Fruit fly (Drosophila melanogaster) whole organism, embryonic: Measurements from ENCODE around the gene CG11698.

Experiments used
- CTCF ChIP-seq: fragments of 200-800 bp; sonication (Bioruptor generic); optimal IDR thresholded peaks from 2 replicates; lab custom pipeline; 2017; ENCODE audit warnings: missing biosample characterization, mild to moderate bottlenecking, missing genetic modification characterization, moderate library complexity
- Dll ChIP-seq: fragments of 200-800 bp; sonication (Bioruptor generic); IDR thresholded peaks from 4 replicates; pipeline ENCODE4 v1.3.6; 2022; ENCODE audit warnings: missing biosample characterization, missing genetic modification characterization; ENCODE audit not compliant: partially characterized antibody
- Hr39 ChIP-seq: fragments of >200 bp; optimal IDR thresholded peaks from 2 replicates; lab custom pipeline; 2017
- ase ChIP-seq: fragments of 200-800 bp; sonication (Bioruptor generic); IDR thresholded peaks from 3 replicates; pipeline ENCODE4 v1.3.6; 2022; ENCODE audit warnings: missing biosample characterization, missing genetic modification characterization
- eyg ChIP-seq: fragments of 200-800 bp; sonication (Bioruptor generic); optimal IDR thresholded peaks from 3 replicates; lab custom pipeline; 2016; ENCODE audit warnings: missing biosample characterization, missing genetic modification characterization
- gt ChIP-seq: fragments of 200-800 bp; sonication (Bioruptor generic); IDR thresholded peaks from 2 replicates; pipeline ENCODE4 v1.3.6; 2022; ENCODE audit warnings: missing biosample characterization, missing genetic modification characterization
- h ChIP-seq: fragments of >200 bp; optimal IDR thresholded peaks from 2 replicates; lab custom pipeline; 2017
- inv ChIP-seq: fragments of 200-800 bp; sonication (Bioruptor generic); IDR thresholded peaks from 2 replicates; pipeline ENCODE4 v1.3.6; 2022; ENCODE audit warnings: missing biosample characterization, missing genetic modification characterization; ENCODE audit not compliant: partially characterized antibody
- scrt ChIP-seq: fragments of 200-800 bp; sonication (Bioruptor generic); optimal IDR thresholded peaks from 2 replicates; lab custom pipeline; 2018; ENCODE audit warnings: missing biosample characterization, mild to moderate bottlenecking, missing genetic modification characterization, moderate library complexity

DNA sequence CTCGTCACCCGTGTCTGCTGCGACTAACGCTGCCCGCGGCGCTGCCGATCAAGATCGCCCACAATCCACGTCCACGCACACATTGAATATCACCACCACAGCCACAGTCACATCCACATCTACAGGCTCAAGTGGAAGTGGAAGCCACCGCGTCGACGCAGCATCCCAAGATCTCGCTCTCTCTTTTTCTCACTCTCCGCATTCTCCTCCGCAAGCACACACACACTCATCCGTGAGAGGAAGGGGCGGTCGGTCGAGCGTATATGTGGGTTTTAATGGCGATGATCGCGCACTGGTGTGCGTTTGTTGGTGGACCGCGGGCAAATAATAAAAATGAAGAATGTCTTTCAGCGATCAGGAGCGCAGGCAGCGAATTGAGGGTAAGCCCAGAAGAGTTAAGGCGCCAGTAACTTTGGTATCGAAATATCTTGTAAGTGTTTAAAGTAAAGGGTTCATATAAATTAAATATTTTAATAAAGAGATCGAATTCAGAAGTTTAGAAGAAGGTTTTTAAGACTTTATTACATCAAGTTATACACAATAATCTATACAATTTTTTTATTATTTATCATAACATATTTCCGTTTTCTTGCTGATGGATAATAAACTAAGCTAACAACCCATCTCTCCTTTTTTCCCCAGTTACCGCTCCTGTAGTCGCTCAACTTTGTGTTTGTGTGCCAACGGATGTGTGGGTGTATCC is 21.9 kb downstream of the CG11698 start, which contains the start of gene Poxm:
- TF ChIP-seq Dll (GFP tag; lab: Robert Waterston, UW) = no peak
- peak; percentile 79 for TF ChIP-seq ase (GFP tag; lab: Robert Waterston, UW)
- TF ChIP-seq eyg (GFP tag; lab: Kevin White, UChicago) = peak; percentile 14
- TF ChIP-seq gt = peak; percentile 83
- TF ChIP-seq CTCF = peak; percentile 1
- no peak for TF ChIP-seq Hr39 (lab: Kevin White, UChicago)
- peak; percentile 41; the same call in 1 of the 2 replicates for TF ChIP-seq inv (GFP tag; lab: Robert Waterston, UW)
- TF ChIP-seq scrt = peak; percentile 24
- no peak for TF ChIP-seq h (lab: Kevin White, UChicago)
